Fruit fly (Drosophila melanogaster): ENCODE data around the gene CG16721.

CG16721 gene

dm6 chrX:5896809-5897700 is 17.4 kb downstream of the CG16721 start (continued):
- TF ChIP-seq Sry-δ (GFP tag; optimal IDR thresholded peaks at IDR 0.05): no peak
- TF ChIP-seq Usf (GFP tag; optimal IDR thresholded peaks at IDR 0.05): no peak
- no peak for TF ChIP-seq D (optimal IDR thresholded peaks at IDR 0.05)
- peak; percentile 13 for TF ChIP-seq D (GFP tag; optimal IDR thresholded peaks at IDR 0.05)
- no peak for TF ChIP-seq Opbp (GFP tag; IDR thresholded peaks at IDR 0.05; ENCODE audit: partially characterized antibody)
- peak; percentile 17 for TF ChIP-seq Bteb2 (GFP tag; optimal IDR thresholded peaks at IDR 0.05)
- TF ChIP-seq az2 (GFP tag; optimal IDR thresholded peaks at IDR 0.05): peak; percentile 34
- TF ChIP-seq CG6254 (GFP tag; optimal IDR thresholded peaks at IDR 0.05): no peak
- TF ChIP-seq Doc2 (GFP tag; IDR thresholded peaks at IDR 0.05): no peak
- no peak for TF ChIP-seq her (GFP tag; optimal IDR thresholded peaks at IDR 0.05)
- TF ChIP-seq B-H1 (GFP tag; IDR thresholded peaks at IDR 0.05): no peak
- peak; percentile 33 for TF ChIP-seq CG30403 (GFP tag; optimal IDR thresholded peaks at IDR 0.05)
- no peak for TF ChIP-seq wor (GFP tag; IDR thresholded peaks at IDR 0.05)
- no peak for TF ChIP-seq Taf1 (GFP tag; IDR thresholded peaks at IDR 0.05)

dm6 chrX:5899241-5900145 is 19.8 kb downstream of the CG16721 start:
- peak; percentile 59 for TF ChIP-seq kah (GFP tag; optimal IDR thresholded peaks at IDR 0.05)
- no peak for TF ChIP-seq gem (tag; optimal IDR thresholded peaks at IDR 0.05)
- TF ChIP-seq MTF-1 (GFP tag; optimal IDR thresholded peaks at IDR 0.05; ENCODE audit: borderline replicate concordance): no peak
- TF ChIP-seq z (GFP tag; IDR thresholded peaks at IDR 0.05): 0 out of 3 replicates have a peak, but pooled peaks have one; percentile 36
- TF ChIP-seq crol (GFP tag; IDR thresholded peaks at IDR 0.05): peak; percentile 100
- no peak for TF ChIP-seq CG11723 (GFP tag; optimal IDR thresholded peaks at IDR 0.05)
- TF ChIP-seq CG13123 (GFP tag; optimal IDR thresholded peaks at IDR 0.05): no peak
- TF ChIP-seq kni (GFP tag; optimal IDR thresholded peaks at IDR 0.05): peak; percentile 80
- TF ChIP-seq danr (GFP tag; IDR thresholded peaks at IDR 0.05): no peak
- no peak for TF ChIP-seq disco-r (GFP tag; optimal IDR thresholded peaks at IDR 0.05)
- peak; percentile 70 for TF ChIP-seq twi (tag; optimal IDR thresholded peaks at IDR 0.05)
- no peak for TF ChIP-seq fd96Cb (tag; optimal IDR thresholded peaks at IDR 0.05)
- TF ChIP-seq CG17359 (tag; optimal IDR thresholded peaks at IDR 0.05): peak; percentile 50
- TF ChIP-seq slbo (GFP tag; IDR thresholded peaks at IDR 0.05): peak; percentile 23; the same call in 1 of the 2 replicates
- no peak for TF ChIP-seq CG30403 (GFP tag; optimal IDR thresholded peaks at IDR 0.05)
- TF ChIP-seq chinmo (GFP tag; IDR thresholded peaks at IDR 0.05; ENCODE audit: partially characterized antibody): peak; percentile 80; the same call in 3 of the 4 replicates
- TF ChIP-seq grau (tag; optimal IDR thresholded peaks at IDR 0.05): peak; percentile 2
- TF ChIP-seq corto (GFP tag; optimal IDR thresholded peaks at IDR 0.05): peak; percentile 92
- TF ChIP-seq hkb (optimal IDR thresholded peaks at IDR 0.05): no peak
- 0 out of 2 replicates have a peak, but pooled peaks have one; percentile 14 for TF ChIP-seq hkb (GFP tag; IDR thresholded peaks at IDR 0.05)
- peak in 1 of 2 experiments; percentile 16 for TF ChIP-seq tll (GFP tag; optimal IDR thresholded peaks at IDR 0.05)
- TF ChIP-seq CG8944 (GFP tag; optimal IDR thresholded peaks at IDR 0.05): no peak
- TF ChIP-seq insv (GFP tag; optimal IDR thresholded peaks at IDR 0.05): peak in 1 of 2 experiments; percentile 12
- TF ChIP-seq row (GFP tag; IDR thresholded peaks at IDR 0.05): peak; percentile 28; the same call in 2 of the 3 replicates
- TF ChIP-seq Dll (GFP tag; IDR thresholded peaks at IDR 0.05; ENCODE audit: partially characterized antibody): no peak
- peak; percentile 30 for TF ChIP-seq CG3407 (GFP tag; optimal IDR thresholded peaks at IDR 0.05)
- peak; percentile 54 for TF ChIP-seq ewg (GFP tag; optimal IDR thresholded peaks at IDR 0.05)
- no peak for TF ChIP-seq CG1233 (GFP tag; optimal IDR thresholded peaks at IDR 0.05)
- no peak for TF ChIP-seq bcd (GFP tag; optimal IDR thresholded peaks at IDR 0.05)
- no peak for TF ChIP-seq dimm (GFP tag; IDR thresholded peaks at IDR 0.05)
- no peak for TF ChIP-seq CG2889 (GFP tag; IDR thresholded peaks at IDR 0.05)
- TF ChIP-seq CG32772 (GFP tag; IDR thresholded peaks at IDR 0.05): peak; percentile 73
- no peak for TF ChIP-seq Doc2 (GFP tag; IDR thresholded peaks at IDR 0.05)
- TF ChIP-seq sqz (GFP tag; optimal IDR thresholded peaks at IDR 0.05): peak; percentile 88
